Fruit fly (Drosophila melanogaster) whole organism, embryonic: ENCODE measurements around the gene ng4.

Experiments
- CG10209 ChIP-seq: fragments of 200-800 bp; sonication (Bioruptor generic); optimal IDR thresholded peaks from 3 replicates; lab custom pipeline; 2017; ENCODE audit warnings: missing biosample characterization, mild to moderate bottlenecking, missing genetic modification characterization, missing genetic modification reagents
- CG10274 ChIP-seq: fragments of 200-800 bp; sonication (Bioruptor generic); optimal IDR thresholded peaks from 3 replicates; lab custom pipeline; 2017; ENCODE audit warnings: missing biosample characterization, mild to moderate bottlenecking, missing genetic modification characterization
- CG12155 ChIP-seq: fragments of 200-800 bp; sonication (Bioruptor generic); optimal IDR thresholded peaks from 3 replicates; lab custom pipeline; 2016; ENCODE audit warnings: missing biosample characterization, missing genetic modification characterization
- CG12219 ChIP-seq: fragments of 200-800 bp; sonication (Bioruptor generic); optimal IDR thresholded peaks from 3 replicates; lab custom pipeline; 2018; ENCODE audit warnings: missing biosample characterization, mild to moderate bottlenecking, missing genetic modification characterization
- CG15073 ChIP-seq: fragments of 200-800 bp; sonication (Bioruptor generic); optimal IDR thresholded peaks from 2 replicates; lab custom pipeline; 2016; ENCODE audit warnings: missing biosample characterization, missing genetic modification characterization
- CG18262 ChIP-seq: fragments of 200-800 bp; optimal IDR thresholded peaks from 3 replicates; lab custom pipeline; 2019; ENCODE audit warnings: missing biosample characterization, mild to moderate bottlenecking, missing genetic modification characterization, moderate library complexity
- CG18599 ChIP-seq: fragments of 200-800 bp; sonication (Bioruptor generic); optimal IDR thresholded peaks from 3 replicates; lab custom pipeline; 2017; ENCODE audit warnings: missing biosample characterization, missing genetic modification characterization, mild to moderate bottlenecking, moderate library complexity, missing genetic modification reagents
- CG3065 ChIP-seq: fragments of 200-800 bp; sonication (Bioruptor generic); optimal IDR thresholded peaks from 2 replicates; lab custom pipeline; 2016; ENCODE audit warnings: missing biosample characterization, missing genetic modification characterization
- CG4360 ChIP-seq: fragments of 200-800 bp; sonication (Bioruptor generic); IDR thresholded peaks from 2 replicates; pipeline ENCODE4 v1.3.6; 2022; ENCODE audit warnings: missing biosample characterization, missing genetic modification characterization
- CG4820 ChIP-seq: fragments of 200-800 bp; sonication (Bioruptor generic); optimal IDR thresholded peaks from 3 replicates; lab custom pipeline; 2016; ENCODE audit warnings: missing biosample characterization, missing genetic modification characterization
- CG6765 ChIP-seq: fragments of 200-800 bp; sonication (Bioruptor generic); optimal IDR thresholded peaks from 3 replicates; lab custom pipeline; 2017; ENCODE audit warnings: missing biosample characterization, mild to moderate bottlenecking, missing genetic modification characterization
- CG8290 ChIP-seq, 3 experiments: fragments of 200-800 bp; sonication (Bioruptor generic); optimal IDR thresholded peaks; 2 replicates each; lab custom pipeline; 2016 to 2019; ENCODE audit warnings: missing biosample characterization in 3 of 3, missing genetic modification characterization in 3 of 3, mild to moderate bottlenecking in 2 of 3, moderate library complexity in 1 of 3
- CG9817 ChIP-seq: fragments of 200-800 bp; sonication (Bioruptor generic); optimal IDR thresholded peaks from 2 replicates; lab custom pipeline; 2018; ENCODE audit warnings: missing biosample characterization, mild to moderate bottlenecking, missing genetic modification characterization, moderate library complexity
- Camta ChIP-seq: fragments of 200-800 bp; sonication (Bioruptor generic); optimal IDR thresholded peaks from 2 replicates; lab custom pipeline; 2016; ENCODE audit warnings: missing biosample characterization, missing genetic modification characterization
- D ChIP-seq, 2 experiments: fragments of 200-800 bp in 1 of 2; fragments of >200 bp in 1 of 2; sonication (Bioruptor generic) in 1 of 2; optimal IDR thresholded peaks; 2 replicates in 1 of 2; 3 replicates in 1 of 2; lab custom pipeline; 2017; ENCODE audit warnings: mild to moderate bottlenecking in 1 of 2, missing biosample characterization in 1 of 2, missing genetic modification characterization in 1 of 2, missing genetic modification reagents in 1 of 2
- Dfd ChIP-seq, 2 experiments: fragments of >200 bp; optimal IDR thresholded peaks; 2 replicates each; lab custom pipeline; 2017; ENCODE audit warnings: missing biosample characterization in 2 of 2, missing genetic modification characterization in 2 of 2
- ERR ChIP-seq: fragments of 200-800 bp; sonication (Bioruptor generic); optimal IDR thresholded peaks from 2 replicates; lab custom pipeline; 2016; ENCODE audit warnings: missing biosample characterization, missing genetic modification characterization
- Elba2 ChIP-seq: fragments of 200-800 bp; sonication (Bioruptor generic); optimal IDR thresholded peaks from 3 replicates; lab custom pipeline; 2016; ENCODE audit warnings: missing biosample characterization, missing genetic modification characterization
- Hand ChIP-seq: fragments of 200-800 bp; sonication (Bioruptor generic); optimal IDR thresholded peaks from 2 replicates; lab custom pipeline; 2017; ENCODE audit warnings: mild to moderate bottlenecking, missing biosample characterization, missing genetic modification reagents, missing genetic modification characterization
- Hmr ChIP-seq: fragments of 200-800 bp; sonication (Bioruptor generic); optimal IDR thresholded peaks from 3 replicates; lab custom pipeline; 2017; ENCODE audit warnings: mild to moderate bottlenecking, missing biosample characterization, missing genetic modification reagents, missing genetic modification characterization
- Lhr ChIP-seq: fragments of 200-800 bp; sonication (Bioruptor generic); optimal IDR thresholded peaks from 3 replicates; lab custom pipeline; 2017; ENCODE audit warnings: mild to moderate bottlenecking, missing biosample characterization, missing genetic modification reagents, missing genetic modification characterization
- Lpt ChIP-seq: fragments of >200 bp; optimal IDR thresholded peaks from 2 replicates; lab custom pipeline; 2018; ENCODE audit warnings: missing biosample characterization, missing genetic modification characterization
- Max ChIP-seq: fragments of 200-800 bp; sonication (Bioruptor generic); optimal IDR thresholded peaks from 2 replicates; lab custom pipeline; 2016; ENCODE audit warnings: missing biosample characterization, mild to moderate bottlenecking, missing genetic modification characterization
- Meics ChIP-seq: fragments of 200-800 bp; sonication (Bioruptor generic); optimal IDR thresholded peaks from 2 replicates; lab custom pipeline; 2017; ENCODE audit warnings: missing biosample characterization, mild to moderate bottlenecking, missing genetic modification characterization
- NfI ChIP-seq: fragments of 200-800 bp; sonication (Bioruptor generic); optimal IDR thresholded peaks from 3 replicates; lab custom pipeline; 2018; ENCODE audit warnings: missing biosample characterization, mild to moderate bottlenecking, missing genetic modification characterization, moderate library complexity
- Scr ChIP-seq: fragments of 200-800 bp; sonication (Bioruptor generic); IDR thresholded peaks from 2 replicates; pipeline ENCODE4 v1.3.6; 2022; ENCODE audit warnings: missing biosample characterization, missing genetic modification characterization; ENCODE audit not compliant: partially characterized antibody
- Side ChIP-seq: fragments of 200-800 bp; sonication (Bioruptor generic); optimal IDR thresholded peaks from 2 replicates; lab custom pipeline; 2016; ENCODE audit warnings: missing biosample characterization, missing genetic modification characterization
- Sin3A ChIP-seq: fragments of >200 bp; optimal IDR thresholded peaks from 2 replicates; lab custom pipeline; 2018
- Tbp ChIP-seq: fragments of >200 bp; optimal IDR thresholded peaks from 2 replicates; lab custom pipeline; 2018; ENCODE audit warnings: missing biosample characterization, missing genetic modification characterization
- Vsx1 ChIP-seq: fragments of 200-800 bp; sonication (Bioruptor generic); optimal IDR thresholded peaks from 2 replicates; lab custom pipeline; 2017; ENCODE audit warnings: missing biosample characterization, mild to moderate bottlenecking, missing genetic modification characterization, missing genetic modification reagents
- YL-1 ChIP-seq: fragments of 200-800 bp; sonication (Bioruptor generic); optimal IDR thresholded peaks from 3 replicates; lab custom pipeline; 2017; ENCODE audit warnings: missing biosample characterization, mild to moderate bottlenecking, missing genetic modification characterization
- ase ChIP-seq: fragments of 200-800 bp; sonication (Bioruptor generic); IDR thresholded peaks from 3 replicates; pipeline ENCODE4 v1.3.6; 2022; ENCODE audit warnings: missing biosample characterization, missing genetic modification characterization
- ato ChIP-seq: fragments of 200-800 bp; sonication (Bioruptor generic); IDR thresholded peaks from 2 replicates; pipeline ENCODE4 v1.3.6; 2022; ENCODE audit warnings: missing biosample characterization, missing genetic modification characterization; ENCODE audit not compliant: partially characterized antibody
- chif ChIP-seq, 2 experiments: fragments of 200-800 bp; sonication (Bioruptor generic); optimal IDR thresholded peaks; 3 replicates each; lab custom pipeline; 2016; ENCODE audit warnings: missing biosample characterization in 2 of 2, missing genetic modification characterization in 2 of 2
- eve ChIP-seq, 2 experiments: fragments of >200 bp; optimal IDR thresholded peaks; 2 replicates each; lab custom pipeline; 2017; ENCODE audit warnings: missing biosample characterization in 2 of 2, missing genetic modification characterization in 2 of 2
- fd102C ChIP-seq: fragments of 200-800 bp; sonication (Bioruptor generic); optimal IDR thresholded peaks from 2 replicates; lab custom pipeline; 2018; ENCODE audit warnings: missing biosample characterization, mild to moderate bottlenecking, missing genetic modification characterization, moderate library complexity
- gfzf ChIP-seq: fragments of 200-800 bp; sonication (Bioruptor generic); optimal IDR thresholded peaks from 2 replicates; lab custom pipeline; 2016; ENCODE audit warnings: missing biosample characterization, mild to moderate bottlenecking, missing genetic modification characterization, moderate library complexity
- grau ChIP-seq: fragments of 200-800 bp; optimal IDR thresholded peaks from 3 replicates; lab custom pipeline; 2019; ENCODE audit warnings: missing biosample characterization, mild to moderate bottlenecking, missing genetic modification characterization, moderate library complexity
- h ChIP-seq: fragments of >200 bp; optimal IDR thresholded peaks from 2 replicates; lab custom pipeline; 2017
- hbn ChIP-seq: fragments of 200-800 bp; sonication (Bioruptor generic); IDR thresholded peaks from 2 replicates; pipeline ENCODE4 v1.3.6; 2022; ENCODE audit warnings: missing biosample characterization, missing genetic modification characterization; ENCODE audit not compliant: partially characterized antibody
- lmd ChIP-seq: fragments of 200-800 bp; sonication (Bioruptor generic); IDR thresholded peaks from 2 replicates; pipeline ENCODE4 v1.3.6; 2022; ENCODE audit warnings: missing biosample characterization, missing genetic modification characterization
- mirr ChIP-seq: fragments of 200-800 bp; sonication (Bioruptor generic); optimal IDR thresholded peaks from 3 replicates; lab custom pipeline; 2018; ENCODE audit warnings: missing biosample characterization, mild to moderate bottlenecking, missing genetic modification characterization
- pnt ChIP-seq: fragments of 200-800 bp; sonication (Bioruptor generic); optimal IDR thresholded peaks from 3 replicates; lab custom pipeline; 2016; ENCODE audit warnings: missing biosample characterization, missing genetic modification characterization
- sc ChIP-seq, 3 experiments: fragments of >200 bp in 2 of 3; fragments of 200-800 bp in 1 of 3; sonication (Bioruptor generic) in 1 of 3; optimal IDR thresholded peaks; 2 replicates in 2 of 3; 3 replicates in 1 of 3; lab custom pipeline; 2017; ENCODE audit warnings: mild to moderate bottlenecking in 1 of 3, missing biosample characterization in 1 of 3, missing genetic modification characterization in 1 of 3, missing genetic modification reagents in 1 of 3
- sens ChIP-seq: fragments of 200-800 bp; sonication (Bioruptor generic); peaks from one replicate; lab custom pipeline; 2016; ENCODE audit warnings: missing biosample characterization, missing genetic modification characterization
- sim ChIP-seq: fragments of 200-800 bp; sonication (Bioruptor generic); IDR thresholded peaks from 2 replicates; pipeline ENCODE4 v1.3.6; 2022; ENCODE audit warnings: missing biosample characterization, missing genetic modification characterization
- trem ChIP-seq: fragments of 200-800 bp; optimal IDR thresholded peaks from 3 replicates; lab custom pipeline; 2019; ENCODE audit warnings: missing biosample characterization, mild to moderate bottlenecking, missing genetic modification characterization, moderate library complexity
- tx ChIP-seq: fragments of 200-800 bp; sonication (Bioruptor generic); optimal IDR thresholded peaks from 2 replicates; lab custom pipeline; 2016; ENCODE audit warnings: missing biosample characterization, missing genetic modification characterization

ng4 gene

DNA sequence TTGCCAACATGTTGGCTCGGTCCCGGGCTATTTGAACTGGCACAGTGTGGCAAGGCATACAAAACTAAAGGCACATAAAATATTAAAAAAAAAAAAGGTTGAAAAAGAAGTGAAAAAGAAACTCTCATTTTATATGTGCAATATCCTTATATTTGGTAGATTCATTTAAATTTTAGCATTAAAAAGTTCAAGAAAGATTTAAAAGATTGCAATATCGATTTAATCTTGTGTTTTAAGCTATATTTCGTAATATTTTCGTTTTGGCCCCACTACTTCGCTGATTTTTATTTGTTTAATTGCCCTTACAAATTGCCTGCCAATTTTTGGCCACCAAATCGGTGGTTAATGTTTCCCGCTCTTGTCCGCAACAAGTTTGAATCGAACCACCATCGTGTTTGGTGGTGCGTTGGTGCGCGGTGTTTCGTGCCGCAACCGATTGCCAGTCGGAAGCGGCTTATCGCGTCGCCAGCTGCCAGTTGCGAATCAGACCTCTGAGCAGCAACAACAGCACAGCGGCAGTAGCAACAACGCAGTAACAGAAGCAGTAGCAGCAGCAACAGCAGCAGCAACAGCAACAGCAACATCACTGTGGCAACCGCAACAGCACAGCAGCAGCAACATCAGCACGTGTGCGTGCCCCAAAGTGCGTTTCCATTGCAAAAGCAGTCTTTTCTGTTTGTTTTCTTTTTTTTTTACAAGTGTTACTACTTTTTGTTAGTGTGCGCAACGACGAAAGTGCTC, 11.7 kb upstream of the ng4 start (continued):
- TF ChIP-seq ato (GFP tag; lab: Robert Waterston, UW): no peak
- TF ChIP-seq hbn: no peak
- TF ChIP-seq grau (tag; lab: Kevin White, UChicago): peak; percentile 93
- no peak for TF ChIP-seq Tbp (GFP tag; lab: Kevin White, UChicago)
- no peak for TF ChIP-seq gfzf (GFP tag; lab: Kevin White, UChicago)
- TF ChIP-seq chif (GFP tag; optimal IDR thresholded peaks at IDR 0.05; lab: Kevin White, UChicago): peak; percentile 87 to 92
- peak; percentile 71 for TF ChIP-seq pnt (GFP tag; lab: Kevin White, UChicago)
- no peak for TF ChIP-seq CG8290 (GFP tag; optimal IDR thresholded peaks at IDR 0.05; lab: Kevin White, UChicago)
- TF ChIP-seq CG8290 (tag; optimal IDR thresholded peaks at IDR 0.05; lab: Kevin White, UChicago): peak in 1 of 2 experiments; percentile 71
- peak; percentile 98 for TF ChIP-seq Meics
- no peak for TF ChIP-seq CG4360 (GFP tag; lab: Robert Waterston, UW)
- TF ChIP-seq fd102C (GFP tag; lab: Kevin White, UChicago): no peak
- peak; percentile 64 for TF ChIP-seq CG15073
- no peak for TF ChIP-seq Lpt (GFP tag; lab: Kevin White, UChicago)
- TF ChIP-seq Max (GFP tag; lab: Kevin White, UChicago): peak; percentile 94
- peak; percentile 96 for TF ChIP-seq lmd (GFP tag; lab: Robert Waterston, UW)
- peak; percentile 98 for TF ChIP-seq CG18599 (GFP tag; lab: Kevin White, UChicago)
- peak; percentile 82 for TF ChIP-seq CG3065
- TF ChIP-seq Hand (GFP tag; lab: Kevin White, UChicago): peak; percentile 96
- TF ChIP-seq ase: peak; percentile 89
- peak; percentile 97 for TF ChIP-seq CG10209 (GFP tag; lab: Kevin White, UChicago)
- peak in 1 of 2 experiments; percentile 72 for TF ChIP-seq Dfd (GFP tag; optimal IDR thresholded peaks at IDR 0.05; lab: Kevin White, UChicago)
- no peak for TF ChIP-seq Sin3A (lab: Kevin White, UChicago)
- peak; percentile 79 for TF ChIP-seq ERR (GFP tag; lab: Kevin White, UChicago)
- peak; percentile 98 for TF ChIP-seq sens
- TF ChIP-seq sim: peak; percentile 71; the same call in 1 of the 2 replicates
- TF ChIP-seq Hmr (GFP tag; lab: Kevin White, UChicago): peak; percentile 98
- peak; percentile 94 for TF ChIP-seq Vsx1 (GFP tag; lab: Kevin White, UChicago)
- peak; percentile 95 for TF ChIP-seq NfI (GFP tag; lab: Kevin White, UChicago)
- peak; percentile 92 for TF ChIP-seq tx (GFP tag; lab: Kevin White, UChicago)
- peak; percentile 81 for TF ChIP-seq CG12219 (GFP tag; lab: Kevin White, UChicago)
- peak; percentile 94 for TF ChIP-seq CG12155 (GFP tag; lab: Kevin White, UChicago)
- peak; percentile 84 for TF ChIP-seq Camta (GFP tag; lab: Kevin White, UChicago)
- TF ChIP-seq CG4820 (GFP tag; lab: Kevin White, UChicago): peak; percentile 93
- peak; percentile 92 for TF ChIP-seq CG9817 (tag; lab: Kevin White, UChicago)
- TF ChIP-seq Scr: no peak
- TF ChIP-seq Side (GFP tag; lab: Kevin White, UChicago): peak; percentile 81
- peak; percentile 70 for TF ChIP-seq trem (tag; lab: Kevin White, UChicago)
- peak; percentile 90 for TF ChIP-seq CG18262 (tag; lab: Kevin White, UChicago)
- peak in 1 of 2 experiments; percentile 98 for TF ChIP-seq eve (GFP tag; optimal IDR thresholded peaks at IDR 0.05; lab: Kevin White, UChicago)
- TF ChIP-seq Elba2: no peak
- peak; percentile 87 for TF ChIP-seq CG10274 (GFP tag; lab: Kevin White, UChicago)
- peak; percentile 43 for TF ChIP-seq mirr (GFP tag; lab: Kevin White, UChicago)
- peak; percentile 73 for TF ChIP-seq Lhr (GFP tag; lab: Kevin White, UChicago)
- TF ChIP-seq CG6765 (GFP tag; lab: Kevin White, UChicago): peak; percentile 96
- TF ChIP-seq h: no peak
- no peak for TF ChIP-seq D (optimal IDR thresholded peaks at IDR 0.05; lab: Kevin White, UChicago)
- TF ChIP-seq D (GFP tag; optimal IDR thresholded peaks at IDR 0.05; lab: Kevin White, UChicago): peak; percentile 94
- TF ChIP-seq YL-1: peak; percentile 78
- TF ChIP-seq sc (optimal IDR thresholded peaks at IDR 0.05; lab: Kevin White, UChicago): no peak
- peak; percentile 86 for TF ChIP-seq sc (GFP tag; optimal IDR thresholded peaks at IDR 0.05; lab: Kevin White, UChicago)
